Worm (Caenorhabditis elegans): Measurements from ENCODE around the gene C04C3.6.

C04C3.6 gene

ce11 chrIV:3447350-3447749, 24.9 kb upstream of the C04C3.6 start:
- TF ChIP-seq unc-86 (tag; optimal IDR thresholded peaks at IDR 0.05) (no peak), mep-1 (tag; optimal IDR thresholded peaks at IDR 0.05) (no peak), hlh-17 (GFP tag; optimal IDR thresholded peaks at IDR 0.05; ENCODE audit: borderline replicate concordance) (no peak), nhr-85 (tag) (no peak), ceh-8 (GFP tag; optimal IDR thresholded peaks at IDR 0.05) (no peak), ceh-82 (tag; optimal IDR thresholded peaks at IDR 0.05) (no peak), nhr-76 (tag; optimal IDR thresholded peaks at IDR 0.05) (no peak), efl-3 (GFP tag; optimal IDR thresholded peaks at IDR 0.05) (no peak)

- no peak for TF ChIP-seq unc-130 (tag; optimal IDR thresholded peaks at IDR 0.05)
- TF ChIP-seq mdl-1 (tag; optimal IDR thresholded peaks at IDR 0.05), result no peak
- no peak for TF ChIP-seq unc-30 (tag; optimal IDR thresholded peaks at IDR 0.05)
- TF ChIP-seq xbp-1 (tag; optimal IDR thresholded peaks at IDR 0.05), result no peak
- TF ChIP-seq ztf-4 (tag; optimal IDR thresholded peaks at IDR 0.05), result no peak
- TF ChIP-seq ama-1 (optimal IDR thresholded peaks at IDR 0.05), result no peak
- no peak for TF ChIP-seq fkh-8 (tag; optimal IDR thresholded peaks at IDR 0.05)
These were observed 22.2 kb upstream of the C04C3.6 start, which contains the start of gene F58E2.5 for ce11 chrIV:3444614-3445013. Gene F58E2.5 (plus strand): TSS chrIV:3444914.

ce11 chrIV:3444101-3444500, 21.7 kb upstream of the C04C3.6 start, which contains the start of gene F09D12.2:
Gene F09D12.2 (minus strand): TSS chrIV:3444201.
- TF ChIP-seq skn-1 (tag; optimal IDR thresholded peaks at IDR 0.05) (no peak), alr-1 (tag; optimal IDR thresholded peaks at IDR 0.05; ENCODE audit: borderline replicate concordance) (no peak), tbx-2 (tag; optimal IDR thresholded peaks at IDR 0.05) (no peak), lin-15B (tag; optimal IDR thresholded peaks at IDR 0.05) (no peak), nhr-85 (tag) (no peak), unc-130 (tag; optimal IDR thresholded peaks at IDR 0.05) (no peak), nhr-237 (tag; optimal IDR thresholded peaks at IDR 0.05) (no peak), lir-3 (tag; optimal IDR thresholded peaks at IDR 0.05; ENCODE audit: poor library complexity) (no peak), ztf-11 (tag; optimal IDR thresholded peaks at IDR 0.05) (no peak), grh-1 (GFP tag; IDR thresholded peaks at IDR 0.05) (no peak), C16A3.4 (tag; optimal IDR thresholded peaks at IDR 0.05) (no peak), nhr-28 (tag; optimal IDR thresholded peaks at IDR 0.05) (no peak), nhr-20 (tag; optimal IDR thresholded peaks at IDR 0.05) (no peak), nhr-84 (tag; optimal IDR thresholded peaks at IDR 0.05) (no peak), ceh-8 (GFP tag; optimal IDR thresholded peaks at IDR 0.05) (no peak), efl-1 (optimal IDR thresholded peaks at IDR 0.05) (no peak), efl-1 (GFP tag; optimal IDR thresholded peaks at IDR 0.05 in 1 of 2) (no peak), mdl-1 (tag; optimal IDR thresholded peaks at IDR 0.05) (no peak)

ce11 chrIV:3442513-3442912, 20.1 kb upstream of the C04C3.6 start:
- TF ChIP-seq Y116A8C.19 (tag; optimal IDR thresholded peaks at IDR 0.05; ENCODE audit: borderline replicate concordance) (no peak), nhr-237 (tag; optimal IDR thresholded peaks at IDR 0.05) (no peak), fkh-4 (tag; optimal IDR thresholded peaks at IDR 0.05; ENCODE audit: borderline replicate concordance) (no peak), blmp-1 (tag; optimal IDR thresholded peaks at IDR 0.05) (no peak), nhr-77 (tag; optimal IDR thresholded peaks at IDR 0.05) (no peak), mab-9 (GFP tag; IDR thresholded peaks at IDR 0.05) (no peak)

ce11 chrIV:3440848-3441247, 18.4 kb upstream of the C04C3.6 start, which contains the start of gene grd-10:
Gene grd-10 (plus strand): TSS chrIV:3441055.
- no peak for TF ChIP-seq dsc-1 (tag; optimal IDR thresholded peaks at IDR 0.05)
- TF ChIP-seq nhr-85 (tag), result peak; percentile 91
- TF ChIP-seq nhr-20 (tag; optimal IDR thresholded peaks at IDR 0.05), result peak; percentile 33

ce11 chrIV:3439354-3439753, 16.9 kb upstream of the C04C3.6 start, which contains the start of gene grd-3:
Gene grd-3 (plus strand): TSS chrIV:3439655.
- TF ChIP-seq ztf-4 (tag; optimal IDR thresholded peaks at IDR 0.05), result no peak
- no peak for TF ChIP-seq dpl-1 (GFP tag; optimal IDR thresholded peaks at IDR 0.05)
- TF ChIP-seq pag-3 (tag; optimal IDR thresholded peaks at IDR 0.05; ENCODE audit: borderline replicate concordance, insufficient read depth), result no peak
- TF ChIP-seq mdl-1 (tag; optimal IDR thresholded peaks at IDR 0.05), result no peak
- no peak for TF ChIP-seq lin-39 (tag; optimal IDR thresholded peaks at IDR 0.05)
- TF ChIP-seq nhr-84 (tag; optimal IDR thresholded peaks at IDR 0.05), result no peak
- TF ChIP-seq rnt-1 (tag; optimal IDR thresholded peaks at IDR 0.05), result peak; percentile 8
- TF ChIP-seq nhr-71 (tag; optimal IDR thresholded peaks at IDR 0.05), result peak; percentile 51
- TF ChIP-seq nhr-90 (tag; optimal IDR thresholded peaks at IDR 0.05; ENCODE audit: poor library complexity), result no peak
- no peak for TF ChIP-seq ces-1 (GFP tag; optimal IDR thresholded peaks at IDR 0.05)
- TF ChIP-seq nhr-77 (tag; optimal IDR thresholded peaks at IDR 0.05), result no peak
- no peak for TF ChIP-seq nhr-237 (tag; optimal IDR thresholded peaks at IDR 0.05)
- TF ChIP-seq nhr-20 (tag; optimal IDR thresholded peaks at IDR 0.05), result peak; percentile 11
- TF ChIP-seq unc-130 (tag; optimal IDR thresholded peaks at IDR 0.05), result no peak
- TF ChIP-seq fkh-8 (tag; optimal IDR thresholded peaks at IDR 0.05), result no peak
- TF ChIP-seq lsy-2 (tag; optimal IDR thresholded peaks at IDR 0.05), result no peak
- no peak for TF ChIP-seq lir-3 (tag; optimal IDR thresholded peaks at IDR 0.05; ENCODE audit: poor library complexity)

Data from whole organism, L1 larva.